Fruit fly (Drosophila melanogaster): Measurements from ENCODE around the gene CG14275.

Gene CG14275

DNA sequence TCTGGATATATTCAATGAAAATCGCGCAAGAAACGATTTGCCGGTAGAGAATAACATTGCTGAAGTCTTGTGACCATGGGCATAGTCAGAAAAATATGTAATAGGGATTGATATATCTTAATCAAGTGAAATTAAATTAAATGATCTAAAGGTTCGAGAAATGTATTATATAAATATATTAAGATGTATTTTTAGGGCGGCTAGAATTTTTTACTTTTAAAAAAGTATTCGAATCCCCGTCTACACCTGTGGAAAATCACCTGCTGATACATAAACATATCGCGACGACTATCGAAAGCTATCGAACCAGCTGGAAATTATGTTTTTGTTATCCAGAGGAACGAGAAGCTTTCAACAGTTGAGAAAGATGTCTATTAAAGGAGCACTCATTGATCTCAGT, 49.5 kb downstream of the CG14275 start, which contains the start of the genes CG13390 and CG17294 (continued):
- TF ChIP-seq bab2 (GFP tag; optimal IDR thresholded peaks at IDR 0.05) (peak; percentile 96), CG10979 (tag; optimal IDR thresholded peaks at IDR 0.05) (peak; percentile 99), CG4360 (GFP tag; IDR thresholded peaks at IDR 0.05) (peak; percentile 90), Bgb (GFP tag; IDR thresholded peaks at IDR 0.05; ENCODE audit: partially characterized antibody) (peak; percentile 71), Hr78 (GFP tag; optimal IDR thresholded peaks at IDR 0.05) (peak in 1 of 2 experiments; percentile 97), CG10267 (tag; optimal IDR thresholded peaks at IDR 0.05) (peak; percentile 98), HLHmδ (GFP tag; optimal IDR thresholded peaks at IDR 0.05) (no peak), Mrtf (GFP tag; IDR thresholded peaks at IDR 0.05) (peak; percentile 99), CG15514 (GFP tag; optimal IDR thresholded peaks at IDR 0.05) (peak; percentile 98), abd-A (tag; optimal IDR thresholded peaks at IDR 0.05) (peak; percentile 98), Hey (tag; optimal IDR thresholded peaks at IDR 0.05) (peak; percentile 92), ato (GFP tag; IDR thresholded peaks at IDR 0.05; ENCODE audit: partially characterized antibody) (0 out of 2 replicates have a peak, but pooled peaks have one; percentile 40), mirr (GFP tag; optimal IDR thresholded peaks at IDR 0.05) (peak; percentile 99), CG11504 (tag; optimal IDR thresholded peaks at IDR 0.05) (peak; percentile 98), CG9817 (tag; optimal IDR thresholded peaks at IDR 0.05) (peak; percentile 100), CG34376 (GFP tag; optimal IDR thresholded peaks at IDR 0.05) (peak; percentile 100), Elba2 (GFP tag; optimal IDR thresholded peaks at IDR 0.05) (peak; percentile 82), Tbp (GFP tag; optimal IDR thresholded peaks at IDR 0.05) (no peak), CG18764 (GFP tag; optimal IDR thresholded peaks at IDR 0.05) (peak; percentile 99), tup (GFP tag; optimal IDR thresholded peaks at IDR 0.05) (peak; percentile 98), Neu2 (GFP tag; optimal IDR thresholded peaks at IDR 0.05; ENCODE audit: borderline replicate concordance) (peak; percentile 36), jigr1 (GFP tag; IDR thresholded peaks at IDR 0.05) (peak; percentile 99), CG12391 (tag; optimal IDR thresholded peaks at IDR 0.05) (peak; percentile 100), CG15269 (tag; optimal IDR thresholded peaks at IDR 0.05) (peak; percentile 100), CG6765 (GFP tag; optimal IDR thresholded peaks at IDR 0.05) (peak; percentile 100), CG8478 (optimal IDR thresholded peaks at IDR 0.05) (no peak), CG31365 (tag; optimal IDR thresholded peaks at IDR 0.05) (peak; percentile 94), E2f1 (GFP tag; IDR thresholded peaks at IDR 0.05) (peak; percentile 100), Asciz (GFP tag; optimal IDR thresholded peaks at IDR 0.05) (peak; percentile 99), cad (GFP tag; optimal IDR thresholded peaks at IDR 0.05) (no peak), sisA (GFP tag; IDR thresholded peaks at IDR 0.05) (peak; percentile 100), sqz (GFP tag; optimal IDR thresholded peaks at IDR 0.05) (peak; percentile 99), ems (GFP tag; optimal IDR thresholded peaks at IDR 0.05) (peak; percentile 97), CG1792 (GFP tag; optimal IDR thresholded peaks at IDR 0.05) (peak; percentile 77), vfl (GFP tag; optimal IDR thresholded peaks at IDR 0.05) (peak; percentile 96), CG8359 (GFP tag; optimal IDR thresholded peaks at IDR 0.05; ENCODE audit: borderline replicate concordance) (peak; percentile 95), Ada2b (GFP tag; IDR thresholded peaks at IDR 0.05) (peak; percentile 100), btn (GFP tag; optimal IDR thresholded peaks at IDR 0.05) (peak; percentile 8), CG1602 (GFP tag; optimal IDR thresholded peaks at IDR 0.05) (peak; percentile 99), CrebB (tag; optimal IDR thresholded peaks at IDR 0.05) (peak; percentile 99), CG8944 (GFP tag; optimal IDR thresholded peaks at IDR 0.05) (peak; percentile 84), CG7271 (tag; optimal IDR thresholded peaks at IDR 0.05) (peak; percentile 99), Deaf1 (tag; optimal IDR thresholded peaks at IDR 0.05) (peak; percentile 92), bbx (GFP tag; IDR thresholded peaks at IDR 0.05; ENCODE audit: partially characterized antibody) (peak; percentile 70), CG4328 (GFP tag; optimal IDR thresholded peaks at IDR 0.05) (peak; percentile 99), schlank (tag; optimal IDR thresholded peaks at IDR 0.05) (peak; percentile 98), ind (GFP tag; optimal IDR thresholded peaks at IDR 0.05) (peak; percentile 99), Hmr (GFP tag; optimal IDR thresholded peaks at IDR 0.05) (peak; percentile 100), br (optimal IDR thresholded peaks at IDR 0.05) (no peak), ap (GFP tag; IDR thresholded peaks at IDR 0.05) (peak; percentile 99), CG3163 (GFP tag; optimal IDR thresholded peaks at IDR 0.05) (peak; percentile 71)

Measured in whole organism, embryonic.